Fruit fly (Drosophila melanogaster) whole organism, wandering third instar larva: ENCODE results near the gene PH4alphaSG2.

Experiments
- Abd-B ChIP-seq: fragments of >200 bp; optimal IDR thresholded peaks from 2 replicates; lab custom pipeline; 2017; ENCODE audit warnings: missing biosample characterization, missing genetic modification characterization
- CG9705 ChIP-seq: fragments of 200-800 bp; sonication (Bioruptor generic); optimal IDR thresholded peaks from 2 replicates; lab custom pipeline; 2018; ENCODE audit warnings: missing biosample characterization, mild to moderate bottlenecking, missing genetic modification characterization
- CrebA ChIP-seq: fragments of 200-800 bp; sonication (Bioruptor generic); optimal IDR thresholded peaks from 2 replicates; lab custom pipeline; 2016; ENCODE audit warnings: missing biosample characterization, mild to moderate bottlenecking, missing genetic modification characterization, borderline replicate concordance
- Dfd ChIP-seq: fragments of >200 bp; optimal IDR thresholded peaks from 2 replicates; lab custom pipeline; 2017; ENCODE audit warnings: missing biosample characterization, missing genetic modification characterization
- Dif ChIP-seq: fragments of 200-275, 200-300 bp; sonication (Bioruptor generic); optimal IDR thresholded peaks from 2 replicates; lab custom pipeline; 2018; ENCODE audit warnings: missing biosample characterization, missing genetic modification characterization; ENCODE audit not compliant: partially characterized antibody
- GATAd ChIP-seq: sonication (Bioruptor generic); optimal IDR thresholded peaks from 2 replicates; lab custom pipeline; 2016; ENCODE audit warnings: missing biosample characterization, missing genetic modification characterization
- HLH106 ChIP-seq: fragments of 200-800 bp; optimal IDR thresholded peaks from 3 replicates; lab custom pipeline; 2019; ENCODE audit warnings: missing biosample characterization, mild to moderate bottlenecking, missing genetic modification characterization, moderate library complexity
- Hnf4 ChIP-seq: fragments of 200-800 bp; sonication (Bioruptor generic); optimal IDR thresholded peaks from 2 replicates; lab custom pipeline; 2016; ENCODE audit warnings: missing biosample characterization, mild to moderate bottlenecking, missing genetic modification characterization
- Hr78 ChIP-seq: fragments of >200 bp; optimal IDR thresholded peaks from 2 replicates; lab custom pipeline; 2017; ENCODE audit warnings: missing biosample characterization, missing genetic modification characterization
- Jra ChIP-seq: sonication (Bioruptor generic); optimal IDR thresholded peaks from 2 replicates; lab custom pipeline; 2016; ENCODE audit warnings: missing biosample characterization, missing genetic modification characterization
- Mio ChIP-seq: sonication (Bioruptor generic); optimal IDR thresholded peaks from 2 replicates; lab custom pipeline; 2016; ENCODE audit warnings: missing biosample characterization, missing genetic modification characterization
- Myc ChIP-seq: fragments of >200 bp; optimal IDR thresholded peaks from 2 replicates; lab custom pipeline; 2017
- N ChIP-seq: fragments of >200 bp; optimal IDR thresholded peaks from 2 replicates; lab custom pipeline; 2018; ENCODE audit warnings: missing biosample characterization, missing external identifiers, missing genetic modification characterization
- OdsH ChIP-seq: fragments of 200-800 bp; sonication (Bioruptor generic); optimal IDR thresholded peaks from 2 replicates; lab custom pipeline; 2016; ENCODE audit warnings: missing biosample characterization, mild to moderate bottlenecking, missing genetic modification characterization
- Rel ChIP-seq, 2 experiments: fragments of 200-800 bp; sonication (Bioruptor generic) in 1 of 2; optimal IDR thresholded peaks; 2 replicates in 1 of 2; 3 replicates in 1 of 2; lab custom pipeline; 2016 to 2019; ENCODE audit warnings: mild to moderate bottlenecking in 2 of 2, missing biosample characterization in 2 of 2, missing genetic modification characterization in 2 of 2, moderate library complexity in 1 of 2
- Sp1 ChIP-seq: fragments of 200-800 bp; sonication (Bioruptor generic); optimal IDR thresholded peaks from 3 replicates; lab custom pipeline; 2019; ENCODE audit warnings: missing biosample characterization, mild to moderate bottlenecking, missing genetic modification characterization, moderate library complexity
- Vsx2 ChIP-seq: fragments of 200-300, 225-300 bp; sonication (Bioruptor generic); optimal IDR thresholded peaks from 2 replicates; lab custom pipeline; 2018; ENCODE audit warnings: missing biosample characterization, missing genetic modification characterization; ENCODE audit not compliant: partially characterized antibody
- br ChIP-seq: fragments of 200-800 bp; sonication (Bioruptor generic); optimal IDR thresholded peaks from 2 replicates; lab custom pipeline; 2016; ENCODE audit warnings: missing biosample characterization, missing genetic modification characterization
- brk ChIP-seq: fragments of 200-800 bp; sonication (Bioruptor generic); optimal IDR thresholded peaks from 2 replicates; lab custom pipeline; 2016; ENCODE audit warnings: missing biosample characterization, mild to moderate bottlenecking, missing genetic modification characterization
- dl ChIP-seq, 2 experiments: fragments of 175-275, 200-275 bp in 1 of 2; fragments of 200-275 bp in 1 of 2; sonication (Bioruptor generic); optimal IDR thresholded peaks; lab custom pipeline; 2018; ENCODE audit warnings: mild to moderate bottlenecking in 2 of 2, missing biosample characterization in 2 of 2, missing genetic modification characterization in 2 of 2, moderate library complexity in 2 of 2; ENCODE audit not compliant: partially characterized antibody in 2 of 2, insufficient read depth in 1 of 2
- dmrt93B ChIP-seq: fragments of 200-800 bp; sonication (Bioruptor generic); optimal IDR thresholded peaks from 2 replicates; lab custom pipeline; 2018; ENCODE audit warnings: missing biosample characterization, mild to moderate bottlenecking, missing genetic modification characterization
- dsf ChIP-seq: sonication (Bioruptor generic); optimal IDR thresholded peaks from 2 replicates; lab custom pipeline; 2016; ENCODE audit warnings: missing biosample characterization, missing genetic modification characterization, borderline replicate concordance
- ey ChIP-seq: fragments of 200-800 bp; sonication (Bioruptor generic); optimal IDR thresholded peaks from 2 replicates; lab custom pipeline; 2016; ENCODE audit warnings: missing biosample characterization, missing genetic modification characterization
- foxo ChIP-seq, 2 experiments: fragments of 200-800 bp; sonication (Bioruptor generic); optimal IDR thresholded peaks; 2 replicates in 1 of 2; 3 replicates in 1 of 2; lab custom pipeline; 2016 to 2017; ENCODE audit warnings: missing biosample characterization in 2 of 2, missing genetic modification characterization in 2 of 2
- jim ChIP-seq: fragments of 175-275, 200-325 bp; sonication (Bioruptor generic); optimal IDR thresholded peaks from 2 replicates; lab custom pipeline; 2016; ENCODE audit warnings: missing biosample characterization, mild to moderate bottlenecking, missing genetic modification characterization
- lola ChIP-seq: fragments of >200 bp; optimal IDR thresholded peaks from 2 replicates; lab custom pipeline; 2017; ENCODE audit warnings: missing biosample characterization, missing genetic modification characterization
- pan ChIP-seq: fragments of >200 bp; optimal IDR thresholded peaks from 2 replicates; lab custom pipeline; 2017
- rgr ChIP-seq: fragments of 200-800 bp; sonication (Bioruptor generic); optimal IDR thresholded peaks from 3 replicates; lab custom pipeline; 2016; ENCODE audit warnings: missing biosample characterization, mild to moderate bottlenecking, missing genetic modification characterization
- sage ChIP-seq: fragments of 200-800 bp; sonication (Bioruptor generic); optimal IDR thresholded peaks from 2 replicates; lab custom pipeline; 2016; ENCODE audit warnings: missing biosample characterization, mild to moderate bottlenecking, missing genetic modification characterization
- sv ChIP-seq: fragments of 200-800 bp; sonication (Bioruptor generic); optimal IDR thresholded peaks from 3 replicates; lab custom pipeline; 2016; ENCODE audit warnings: missing biosample characterization, missing genetic modification characterization
- tai ChIP-seq: sonication (Bioruptor generic); optimal IDR thresholded peaks from 2 replicates; lab custom pipeline; 2016; ENCODE audit warnings: missing biosample characterization, missing genetic modification characterization
- usp ChIP-seq: fragments of >200 bp; optimal IDR thresholded peaks from 2 replicates; lab custom pipeline; 2017; ENCODE audit warnings: missing biosample characterization, missing genetic modification characterization

Gene PH4alphaSG2

dm6 chr3R:30464244-30464643 lies 25.6 kb upstream of the PH4alphaSG2 start:
- TF ChIP-seq GATAd (GFP tag; lab: Kevin White, UChicago) (no peak), CG9705 (GFP tag; lab: Kevin White, UChicago) (no peak), Myc (lab: Kevin White, UChicago) (peak; percentile 31), br (no peak), Jra (GFP tag; lab: Kevin White, UChicago) (no peak), sv (GFP tag; lab: Kevin White, UChicago) (no peak), Hnf4 (GFP tag; lab: Kevin White, UChicago) (no peak)

- TF ChIP-seq br (no peak), sage (peak; percentile 78), Myc (lab: Kevin White, UChicago) (peak; percentile 30), Jra (GFP tag; lab: Kevin White, UChicago) (peak; percentile 20), dmrt93B (GFP tag; lab: Kevin White, UChicago) (no peak), sv (GFP tag; lab: Kevin White, UChicago) (no peak), OdsH (GFP tag; lab: Kevin White, UChicago) (no peak), Hnf4 (GFP tag; lab: Kevin White, UChicago) (no peak), lola (GFP tag; lab: Kevin White, UChicago) (no peak), Hr78 (GFP tag; lab: Kevin White, UChicago) (no peak), Vsx2 (GFP tag; lab: Kevin White, UChicago) (peak; percentile 31), foxo (GFP tag; optimal IDR thresholded peaks at IDR 0.05; lab: Kevin White, UChicago) (no peak), Dif (GFP tag; lab: Kevin White, UChicago) (peak; percentile 8), dl (GFP tag; optimal IDR thresholded peaks at IDR 0.05; lab: Kevin White, UChicago; ENCODE audit: insufficient read depth in 1 of 2, partially characterized antibody in 2 of 2) (peak in 1 of 2 experiments; percentile 16), Sp1 (peak; percentile 4), tai (no peak), brk (GFP tag; lab: Kevin White, UChicago) (peak; percentile 56), Abd-B (no peak), Rel (GFP tag; optimal IDR thresholded peaks at IDR 0.05; lab: Kevin White, UChicago) (no peak), Rel (tag; optimal IDR thresholded peaks at IDR 0.05; lab: Kevin White, UChicago) (peak; percentile 63)
These were observed 23.9 kb upstream of the PH4alphaSG2 start, which contains the start of gene PH4alphaEFB for dm6 chr3R:30465775-30466494. Gene PH4alphaEFB, plus strand, starts transcription at chr3R:30466050.

dm6 chr3R:30466515-30466914 lies 23.4 kb upstream of the PH4alphaSG2 start:
- TF ChIP-seq OdsH (GFP tag; lab: Kevin White, UChicago) (no peak), Sp1 (no peak), brk (GFP tag; lab: Kevin White, UChicago) (no peak), Dfd (GFP tag; lab: Kevin White, UChicago) (no peak), dsf (GFP tag; lab: Kevin White, UChicago) (no peak), jim (GFP tag; lab: Kevin White, UChicago) (no peak), HLH106 (tag; lab: Kevin White, UChicago) (no peak), Hnf4 (GFP tag; lab: Kevin White, UChicago) (no peak), GATAd (GFP tag; lab: Kevin White, UChicago) (no peak), dl (GFP tag; optimal IDR thresholded peaks at IDR 0.05; lab: Kevin White, UChicago; ENCODE audit: insufficient read depth in 1 of 2, partially characterized antibody in 2 of 2) (no peak), rgr (no peak), ey (GFP tag; lab: Kevin White, UChicago) (no peak), pan (lab: Kevin White, UChicago) (no peak), Rel (GFP tag; optimal IDR thresholded peaks at IDR 0.05; lab: Kevin White, UChicago) (no peak), Rel (tag; optimal IDR thresholded peaks at IDR 0.05; lab: Kevin White, UChicago) (no peak), usp (GFP tag; lab: Kevin White, UChicago) (no peak), Mio (GFP tag; lab: Kevin White, UChicago) (no peak), N (GFP tag; lab: Kevin White, UChicago) (no peak), Abd-B (no peak), CrebA (GFP tag; lab: Kevin White, UChicago) (no peak)

- no peak for TF ChIP-seq rgr
- peak; percentile 39 for TF ChIP-seq Myc (lab: Kevin White, UChicago)
- TF ChIP-seq Vsx2 (GFP tag; lab: Kevin White, UChicago), result peak; percentile 49
- no peak for TF ChIP-seq Dfd (GFP tag; lab: Kevin White, UChicago)
- no peak for TF ChIP-seq OdsH (GFP tag; lab: Kevin White, UChicago)
These were observed 22.8 kb upstream of the PH4alphaSG2 start for dm6 chr3R:30467062-30467461.
